Worm (Caenorhabditis elegans) whole organism, L3 larva: ENCODE results near the gene F37C4.6.

ENCODE experiments used
- ZK546.5 ChIP-seq: sonication (generic microtip); optimal IDR thresholded peaks from 2 replicates; lab custom pipeline; 2017; ENCODE audit warnings: missing biosample characterization, missing genetic modification characterization
- fkh-10 ChIP-seq: sonication (generic microtip); optimal IDR thresholded peaks from 2 replicates; lab custom pipeline; 2017; ENCODE audit warnings: missing biosample characterization, missing genetic modification reagents, missing genetic modification characterization
- fos-1 ChIP-seq: fragments of 150-350 bp; optimal IDR thresholded peaks from 2 replicates; lab custom pipeline; 2014; ENCODE audit warnings: missing biosample characterization, missing genetic modification characterization
- lin-15B ChIP-seq: fragments of 150-350 bp; optimal IDR thresholded peaks from 2 replicates; lab custom pipeline; 2014; ENCODE audit warnings: missing biosample characterization, missing genetic modification characterization
- nhr-25 ChIP-seq: sonication (generic microtip); optimal IDR thresholded peaks from 2 replicates; lab custom pipeline; 2017; ENCODE audit warnings: missing biosample characterization, missing genetic modification characterization
- skn-1 ChIP-seq: fragments of 150-350 bp; optimal IDR thresholded peaks from 2 replicates; lab custom pipeline; 2014; ENCODE audit warnings: missing biosample characterization, missing genetic modification characterization
- snpc-4 ChIP-seq: fragments of 150-350 bp; optimal IDR thresholded peaks from 2 replicates; lab custom pipeline; 2014; ENCODE audit warnings: missing biosample characterization, missing genetic modification characterization
- unc-62 ChIP-seq: fragments of 150-350 bp; sonication (generic microtip); optimal IDR thresholded peaks from 4 replicates; lab custom pipeline; 2014; ENCODE audit warnings: missing biosample characterization, missing genetic modification reagents, missing genetic modification characterization
- zag-1 ChIP-seq: fragments of 150-350 bp; optimal IDR thresholded peaks from 2 replicates; lab custom pipeline; 2014; ENCODE audit warnings: missing biosample characterization, missing genetic modification characterization
- ztf-4 ChIP-seq: fragments of 150-350 bp; optimal IDR thresholded peaks from 2 replicates; lab custom pipeline; 2014; ENCODE audit warnings: missing biosample characterization, missing genetic modification characterization

- TF ChIP-seq ZK546.5 (tag; lab: Kevin White, UChicago), result no peak
- no peak for TF ChIP-seq zag-1 (tag; lab: Kevin White, UChicago)
- TF ChIP-seq fos-1 (tag; lab: Kevin White, UChicago), result no peak
- TF ChIP-seq ztf-4 (tag; lab: Kevin White, UChicago), result no peak
- TF ChIP-seq lin-15B (tag; lab: Kevin White, UChicago), result no peak
- TF ChIP-seq nhr-25, result no peak
- no peak for TF ChIP-seq skn-1 (tag; lab: Kevin White, UChicago)
- no peak for TF ChIP-seq unc-62 (GFP tag; lab: Kevin White, UChicago)
- TF ChIP-seq snpc-4, result no peak
- no peak for TF ChIP-seq fkh-10 (GFP tag; lab: Kevin White, UChicago)
Observed at ce11 chrIV:3864944-3865343, 13.2 kb downstream of the F37C4.6 start, which contains the start of gene aat-8.
